Worm (Caenorhabditis elegans): ENCODE measurements around the gene F59D12.2.

- TF ChIP-seq egl-27 (tag; optimal IDR thresholded peaks at IDR 0.05) (no peak), pha-4 (GFP tag; IDR thresholded peaks at IDR 0.05) (no peak), pha-4 (tag; optimal IDR thresholded peaks at IDR 0.05) (no peak), cey-2 (tag; optimal IDR thresholded peaks at IDR 0.05; ENCODE audit: borderline replicate concordance, insufficient read depth) (no peak)
Measured at ce11 chrX:15681393-15681792, 5.9 kb upstream of the F59D12.2 start, which contains the start of gene gpn-1.
